Worm (Caenorhabditis elegans): ENCODE data around the gene clec-230.
"Not testable (repeated sequence)": the region's sequence is repeated elsewhere in the genome, so short reads cannot be mapped to it uniquely, and the experiment has no call there.

The clec-230 gene

DNA sequence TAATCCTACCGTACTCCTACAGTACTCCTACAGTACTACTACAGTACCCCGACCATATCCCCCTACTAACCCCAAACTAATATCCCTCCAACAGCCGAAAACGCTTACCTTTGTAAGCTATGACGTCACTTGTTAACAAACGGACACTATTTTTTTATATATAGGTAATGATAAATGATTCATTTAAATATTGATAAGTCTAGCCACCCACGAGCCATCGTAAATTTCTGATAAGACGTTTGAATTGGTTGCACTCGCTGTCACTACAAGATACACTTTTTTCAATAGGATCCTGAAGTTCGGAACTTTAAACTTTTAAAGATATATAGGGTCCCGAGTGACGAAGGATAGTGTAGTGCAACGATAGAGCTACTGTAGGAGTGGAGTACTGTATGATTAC, 26.3 kb downstream of the clec-230 start, which contains the start of gene nhr-247:
Gene nhr-247 (plus strand): TSS at position 330 of the 400 bp plus-strand sequence.
- TF ChIP-seq tab-1 (GFP tag; IDR thresholded peaks at IDR 0.05); ztf-23 (GFP tag; IDR thresholded peaks at IDR 0.05); cog-1 (tag; optimal IDR thresholded peaks at IDR 0.05): not testable (repeated sequence)

DNA sequence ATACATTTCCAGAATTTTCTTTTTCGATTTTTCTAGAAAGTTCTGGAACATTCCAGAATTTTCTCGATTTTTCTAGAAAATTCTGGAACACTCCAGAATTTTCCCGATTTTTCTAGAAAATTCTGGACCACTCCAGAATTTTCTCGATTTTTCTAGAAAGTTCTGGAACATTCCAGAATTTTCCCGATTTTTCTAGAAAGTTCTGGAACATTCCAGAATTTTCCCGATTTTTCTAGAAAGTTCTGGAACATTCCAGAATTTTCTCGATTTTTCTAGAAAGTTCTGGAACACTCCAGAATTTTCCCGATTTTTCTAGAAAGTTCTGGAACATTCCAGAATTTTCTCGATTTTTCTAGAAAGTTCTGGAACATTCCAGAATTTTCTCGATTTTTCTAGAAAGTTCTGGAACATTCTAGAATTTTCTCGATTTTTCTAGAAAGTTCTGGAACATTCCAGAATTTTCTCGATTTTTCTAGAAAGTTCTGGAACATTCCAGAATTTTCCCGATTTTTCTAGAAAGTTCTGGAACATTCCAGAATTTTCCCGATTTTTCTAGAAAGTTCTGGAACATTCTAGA, 28.1 kb downstream of the clec-230 start:
- peak; percentile 84 for TF ChIP-seq flt-1 (GFP tag; IDR thresholded peaks at IDR 0.05)

DNA sequence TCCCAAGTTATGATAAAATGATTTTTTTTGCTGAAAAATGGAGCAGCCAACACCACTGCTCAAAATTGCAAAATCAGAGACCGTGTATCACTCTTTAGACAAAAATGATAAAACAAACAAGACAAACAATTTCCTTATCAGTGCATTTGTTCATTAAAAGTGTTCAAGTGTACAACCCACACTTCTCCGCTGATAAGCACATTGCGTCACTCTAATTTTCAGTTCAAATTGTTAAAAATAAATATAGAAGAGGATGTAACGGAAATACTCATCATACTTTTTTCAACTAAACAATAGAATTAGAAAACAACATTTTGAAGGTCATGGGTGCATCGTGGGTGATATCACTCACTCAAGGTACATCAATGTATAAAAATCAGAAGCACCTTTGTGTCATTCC, 30.3 kb downstream of the clec-230 start, which contains the start of gene nhr-291:
Gene nhr-291 (plus strand): TSS at position 324 of the 400 bp plus-strand sequence.
- TF ChIP-seq tab-1 (GFP tag; IDR thresholded peaks at IDR 0.05): no peak
- no peak for TF ChIP-seq T22C8.4 (GFP tag; IDR thresholded peaks at IDR 0.05)
- no peak for TF ChIP-seq klf-2 (GFP tag; conservative IDR thresholded peaks at IDR 0.05)
- TF ChIP-seq cog-1 (tag; optimal IDR thresholded peaks at IDR 0.05): no peak
- TF ChIP-seq ref-1 (GFP tag; conservative IDR thresholded peaks at IDR 0.05): no peak
- TF ChIP-seq flt-1 (GFP tag; IDR thresholded peaks at IDR 0.05): no peak
- TF ChIP-seq ztf-29 (GFP tag; IDR thresholded peaks at IDR 0.05): no peak
- no peak for TF ChIP-seq med-1 (GFP tag; optimal IDR thresholded peaks at IDR 0.05; ENCODE audit: insufficient read depth)
- no peak for TF ChIP-seq ztf-23 (GFP tag; IDR thresholded peaks at IDR 0.05)

DNA sequence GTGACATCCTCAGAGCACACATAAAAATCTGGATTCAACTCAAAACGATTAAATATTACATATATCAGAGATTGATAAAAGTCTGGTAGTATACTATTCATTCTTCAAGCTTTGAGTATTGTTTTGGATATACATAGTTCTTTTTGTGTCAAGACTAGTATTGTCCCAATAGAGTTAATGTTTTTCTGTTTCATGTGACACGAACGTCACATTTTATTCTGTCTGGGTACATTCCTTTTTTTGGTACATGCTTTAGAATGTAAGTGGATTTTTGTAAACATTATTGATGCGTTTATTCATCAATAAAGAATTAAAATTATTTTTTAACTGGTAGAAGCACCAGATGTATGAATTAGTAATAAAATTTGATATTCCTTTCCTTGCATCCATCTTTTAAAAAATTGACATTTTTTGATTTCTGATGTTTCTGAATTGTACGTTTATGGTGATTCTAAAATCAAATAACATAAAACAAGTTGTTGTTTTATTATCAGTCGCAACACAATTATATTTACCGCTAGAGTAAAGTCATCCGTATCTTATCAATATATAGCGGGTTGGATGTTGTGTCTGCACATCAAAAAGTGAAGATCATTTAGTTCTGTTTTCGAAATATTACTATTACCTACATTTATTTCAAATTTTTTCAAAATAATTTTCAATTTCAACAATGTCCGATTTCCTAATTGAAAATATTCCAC, 33.0 kb downstream of the clec-230 start, which contains the start of the genes srt-22 and nhr-246:
Gene srt-22 (minus strand): TSS at position 101 of the 701 bp plus-strand sequence.
Gene nhr-246 (plus strand): TSS at position 651 of the 701 bp plus-strand sequence.
- TF ChIP-seq ztf-29 (GFP tag; IDR thresholded peaks at IDR 0.05) (no peak), T22C8.4 (GFP tag; IDR thresholded peaks at IDR 0.05) (no peak), ref-1 (GFP tag; conservative IDR thresholded peaks at IDR 0.05) (no peak), tab-1 (GFP tag; IDR thresholded peaks at IDR 0.05) (no peak), ztf-23 (GFP tag; IDR thresholded peaks at IDR 0.05) (no peak), klf-2 (GFP tag; conservative IDR thresholded peaks at IDR 0.05) (no peak), cog-1 (tag; optimal IDR thresholded peaks at IDR 0.05) (no peak), flt-1 (GFP tag; IDR thresholded peaks at IDR 0.05) (no peak), med-1 (GFP tag; optimal IDR thresholded peaks at IDR 0.05; ENCODE audit: insufficient read depth) (no peak)

DNA sequence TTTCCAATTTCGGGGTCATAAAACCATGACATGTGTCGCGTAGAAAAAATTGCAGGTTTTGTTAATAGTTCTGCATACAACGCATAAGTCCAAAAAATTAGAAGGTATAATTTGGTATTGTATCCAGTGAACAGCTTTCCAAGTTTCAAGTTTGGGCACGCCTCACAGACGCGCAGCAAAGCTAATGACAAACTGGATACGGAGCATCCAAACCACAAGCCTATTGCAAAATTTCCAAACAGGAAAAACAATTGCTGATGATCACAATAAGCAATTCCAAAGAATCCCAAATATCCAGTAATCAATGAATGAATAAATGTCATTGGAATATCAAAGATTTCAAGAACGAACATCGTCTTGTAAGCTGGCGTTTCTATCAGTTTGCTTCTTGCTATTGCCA, 35.4 kb downstream of the clec-230 start:
- TF ChIP-seq T22C8.4 (GFP tag; IDR thresholded peaks at IDR 0.05) (no peak), tab-1 (GFP tag; IDR thresholded peaks at IDR 0.05) (no peak), klf-2 (GFP tag; conservative IDR thresholded peaks at IDR 0.05) (no peak), flt-1 (GFP tag; IDR thresholded peaks at IDR 0.05) (no peak), med-1 (GFP tag; optimal IDR thresholded peaks at IDR 0.05; ENCODE audit: insufficient read depth) (no peak)

DNA sequence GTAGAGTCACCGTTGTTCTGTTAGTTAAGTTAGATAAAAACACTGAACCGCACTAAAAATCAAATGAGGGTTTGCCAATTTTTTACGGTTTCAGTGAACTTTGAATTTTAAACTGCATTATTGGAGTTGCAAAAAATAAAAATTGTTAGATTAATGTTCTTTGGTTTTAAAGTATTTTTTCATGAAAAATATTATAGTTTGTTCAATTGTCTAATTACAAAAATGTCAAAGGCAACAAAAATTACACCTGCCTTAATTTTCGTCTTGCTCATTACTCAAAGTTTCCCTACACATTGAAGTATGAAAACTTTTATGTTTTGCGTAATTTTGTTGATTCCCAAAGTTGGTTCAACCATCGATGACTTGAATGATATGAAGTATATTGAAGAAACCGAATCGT, 38.2 kb downstream of the clec-230 start, which contains the start of gene irld-62:
Gene irld-62 (plus strand): TSS at position 301 of the 400 bp plus-strand sequence.
- no peak for TF ChIP-seq ztf-29 (GFP tag; IDR thresholded peaks at IDR 0.05)
- no peak for TF ChIP-seq ref-1 (GFP tag; conservative IDR thresholded peaks at IDR 0.05)
- TF ChIP-seq flt-1 (GFP tag; IDR thresholded peaks at IDR 0.05): no peak
- TF ChIP-seq ztf-23 (GFP tag; IDR thresholded peaks at IDR 0.05): no peak
- TF ChIP-seq T22C8.4 (GFP tag; IDR thresholded peaks at IDR 0.05): no peak
- TF ChIP-seq tab-1 (GFP tag; IDR thresholded peaks at IDR 0.05): no peak
- no peak for TF ChIP-seq med-1 (GFP tag; optimal IDR thresholded peaks at IDR 0.05; ENCODE audit: insufficient read depth)
- TF ChIP-seq cog-1 (tag; optimal IDR thresholded peaks at IDR 0.05): no peak
- TF ChIP-seq klf-2 (GFP tag; conservative IDR thresholded peaks at IDR 0.05): no peak

DNA sequence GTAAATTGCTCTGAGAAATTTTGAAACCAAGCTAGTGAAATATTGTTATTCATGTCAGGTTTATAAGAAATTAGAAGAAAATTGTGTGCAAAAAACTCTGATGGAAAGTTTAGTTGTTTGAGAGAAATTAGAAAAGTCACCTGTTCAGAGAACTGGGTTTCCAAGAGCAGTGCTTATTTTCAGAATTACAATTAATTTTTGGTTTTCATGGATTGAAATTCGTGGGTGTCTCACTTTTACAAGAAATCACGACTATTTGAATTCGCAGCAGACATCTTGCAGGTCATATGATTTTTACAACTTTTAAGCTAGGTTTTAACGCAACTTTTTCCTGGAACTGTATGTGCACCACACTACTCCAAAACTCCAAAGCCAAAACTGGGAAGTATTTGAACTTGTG, 39.9 kb downstream of the clec-230 start, which contains the start of gene srz-10:
Gene srz-10 (minus strand): TSS at position 88 of the 400 bp plus-strand sequence.
- TF ChIP-seq ref-1 (GFP tag; conservative IDR thresholded peaks at IDR 0.05) (no peak), cog-1 (tag; optimal IDR thresholded peaks at IDR 0.05) (no peak), klf-2 (GFP tag; conservative IDR thresholded peaks at IDR 0.05) (no peak), flt-1 (GFP tag; IDR thresholded peaks at IDR 0.05) (no peak), ztf-29 (GFP tag; IDR thresholded peaks at IDR 0.05) (no peak), ztf-23 (GFP tag; IDR thresholded peaks at IDR 0.05) (no peak), T22C8.4 (GFP tag; IDR thresholded peaks at IDR 0.05) (no peak), med-1 (GFP tag; optimal IDR thresholded peaks at IDR 0.05; ENCODE audit: insufficient read depth) (no peak), tab-1 (GFP tag; IDR thresholded peaks at IDR 0.05) (no peak)

DNA sequence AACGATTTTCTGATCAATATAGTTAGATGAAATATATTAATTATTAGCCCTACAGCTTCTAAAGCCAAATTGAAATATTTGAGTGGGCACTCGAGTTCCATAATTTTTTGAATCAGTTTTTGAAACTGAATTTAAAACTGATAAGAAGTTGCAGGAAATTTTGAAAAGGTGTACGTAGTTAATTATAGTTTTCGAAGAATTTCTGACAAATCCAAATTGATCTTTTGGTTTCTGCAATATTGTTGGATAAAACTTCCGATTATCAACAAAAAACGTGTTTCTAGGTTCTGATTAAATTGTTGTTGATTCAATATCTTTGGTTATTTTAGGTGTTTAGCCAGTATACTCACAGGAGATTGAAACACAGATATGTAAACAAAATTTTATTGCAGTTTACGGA, 42.2 kb downstream of the clec-230 start, which contains the start of gene T26H8.4:
Gene T26H8.4 (minus strand): TSS at position 101 of the 400 bp plus-strand sequence.
- TF ChIP-seq klf-2 (GFP tag; conservative IDR thresholded peaks at IDR 0.05) (no peak), ztf-23 (GFP tag; IDR thresholded peaks at IDR 0.05) (no peak), ref-1 (GFP tag; conservative IDR thresholded peaks at IDR 0.05) (no peak), tab-1 (GFP tag; IDR thresholded peaks at IDR 0.05) (no peak), T22C8.4 (GFP tag; IDR thresholded peaks at IDR 0.05) (no peak), med-1 (GFP tag; optimal IDR thresholded peaks at IDR 0.05; ENCODE audit: insufficient read depth) (no peak), ztf-29 (GFP tag; IDR thresholded peaks at IDR 0.05) (no peak), flt-1 (GFP tag; IDR thresholded peaks at IDR 0.05) (no peak), cog-1 (tag; optimal IDR thresholded peaks at IDR 0.05) (no peak)

DNA sequence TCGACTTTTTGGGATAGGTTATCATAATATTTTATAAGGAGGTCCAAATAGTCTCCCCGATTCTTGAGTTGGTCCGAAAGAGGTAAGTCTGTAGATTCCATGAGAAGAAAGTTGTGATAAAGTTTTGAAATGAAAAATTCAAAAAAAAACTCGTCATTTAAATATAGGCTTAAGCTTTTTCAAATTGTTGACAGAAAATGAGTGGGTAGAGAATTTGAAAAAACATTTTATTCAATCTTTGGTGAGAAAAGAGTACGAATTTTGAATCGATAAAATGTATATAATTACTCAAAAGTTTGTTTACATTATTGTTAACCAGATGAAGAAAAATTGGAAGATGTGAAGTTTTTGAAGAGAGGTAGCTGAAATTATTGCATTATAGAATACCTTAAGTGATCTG, 43.4 kb downstream of the clec-230 start, which contains the start of gene T26H8.5:
Gene T26H8.5 (minus strand): TSS at position 101 of the 400 bp plus-strand sequence.
- TF ChIP-seq ztf-23 (GFP tag; IDR thresholded peaks at IDR 0.05) (no peak), T22C8.4 (GFP tag; IDR thresholded peaks at IDR 0.05) (no peak), flt-1 (GFP tag; IDR thresholded peaks at IDR 0.05) (no peak), tab-1 (GFP tag; IDR thresholded peaks at IDR 0.05) (no peak), med-1 (GFP tag; optimal IDR thresholded peaks at IDR 0.05; ENCODE audit: insufficient read depth) (no peak), ref-1 (GFP tag; conservative IDR thresholded peaks at IDR 0.05) (no peak)
